Fruit fly (Drosophila melanogaster): ENCODE data around the gene CG1737.

The CG1737 gene

dm6 chrX:11389494-11390447, 39.4 kb downstream of the CG1737 start (continued):
- TF ChIP-seq CG17802 (tag; optimal IDR thresholded peaks at IDR 0.05) (no peak), gfzf (GFP tag; optimal IDR thresholded peaks at IDR 0.05) (peak; percentile 66), CG7372 (GFP tag; IDR thresholded peaks at IDR 0.05) (no peak), zen2 (GFP tag; IDR thresholded peaks at IDR 0.05; ENCODE audit: partially characterized antibody) (peak; percentile 74), Mes4 (GFP tag; optimal IDR thresholded peaks at IDR 0.05) (no peak), dmrt11E (tag; optimal IDR thresholded peaks at IDR 0.05) (no peak), CG7556 (GFP tag; optimal IDR thresholded peaks at IDR 0.05) (no peak), dm (GFP tag; optimal IDR thresholded peaks at IDR 0.05) (no peak), CG1024 (GFP tag; IDR thresholded peaks at IDR 0.05) (no peak), CG18011 (GFP tag; optimal IDR thresholded peaks at IDR 0.05) (no peak), CG16863 (GFP tag; optimal IDR thresholded peaks at IDR 0.05) (no peak), Hmx (GFP tag; optimal IDR thresholded peaks at IDR 0.05) (no peak), CG17612 (GFP tag; IDR thresholded peaks at IDR 0.05) (no peak), eyg (GFP tag; optimal IDR thresholded peaks at IDR 0.05) (no peak), pnt (GFP tag; optimal IDR thresholded peaks at IDR 0.05) (no peak), MTF-1 (GFP tag; optimal IDR thresholded peaks at IDR 0.05; ENCODE audit: borderline replicate concordance) (no peak), bbx (GFP tag; IDR thresholded peaks at IDR 0.05; ENCODE audit: partially characterized antibody) (peak; percentile 81), zfh1 (GFP tag; IDR thresholded peaks at IDR 0.05) (no peak), CG10267 (tag; optimal IDR thresholded peaks at IDR 0.05) (peak; percentile 17), HLHmδ (GFP tag; optimal IDR thresholded peaks at IDR 0.05) (no peak), jing (GFP tag; optimal IDR thresholded peaks at IDR 0.05) (no peak), Xbp1 (GFP tag; optimal IDR thresholded peaks at IDR 0.05) (no peak), Ptx1 (GFP tag; IDR thresholded peaks at IDR 0.05) (no peak), CG12299 (tag; optimal IDR thresholded peaks at IDR 0.05) (no peak), tap (tag; optimal IDR thresholded peaks at IDR 0.05) (no peak), CTCF (GFP tag; optimal IDR thresholded peaks at IDR 0.05) (no peak), Adf1 (GFP tag; IDR thresholded peaks at IDR 0.05) (peak; percentile 82), CG11723 (GFP tag; optimal IDR thresholded peaks at IDR 0.05) (no peak), CG17912 (GFP tag; optimal IDR thresholded peaks at IDR 0.05) (no peak), E2f2 (GFP tag; IDR thresholded peaks at IDR 0.05) (0 out of 2 replicates have a peak, but pooled peaks have one; percentile 15), grau (tag; optimal IDR thresholded peaks at IDR 0.05) (no peak), Hsf (GFP tag; optimal IDR thresholded peaks at IDR 0.05) (no peak), CG2116 (GFP tag; optimal IDR thresholded peaks at IDR 0.05) (peak; percentile 56), en (GFP tag; optimal IDR thresholded peaks at IDR 0.05) (no peak), gem (tag; optimal IDR thresholded peaks at IDR 0.05) (no peak), CG5245 (GFP tag; optimal IDR thresholded peaks at IDR 0.05) (no peak), chn (GFP tag; optimal IDR thresholded peaks at IDR 0.05) (no peak), lola (GFP tag; optimal IDR thresholded peaks at IDR 0.05) (no peak), CG4404 (GFP tag; IDR thresholded peaks at IDR 0.05) (no peak), Jarid2 (GFP tag; optimal IDR thresholded peaks at IDR 0.05) (peak; percentile 58), chif (GFP tag; optimal IDR thresholded peaks at IDR 0.05) (no peak), CG31224 (GFP tag; IDR thresholded peaks at IDR 0.05) (no peak), wdn (GFP tag; IDR thresholded peaks at IDR 0.05) (no peak), Six4 (GFP tag; optimal IDR thresholded peaks at IDR 0.05) (no peak), CG14965 (GFP tag; optimal IDR thresholded peaks at IDR 0.05; ENCODE audit: borderline replicate concordance) (no peak), Dad (GFP tag; optimal IDR thresholded peaks at IDR 0.05) (no peak), Ada2b (GFP tag; IDR thresholded peaks at IDR 0.05) (no peak), hbn (GFP tag; IDR thresholded peaks at IDR 0.05; ENCODE audit: partially characterized antibody) (0 out of 2 replicates have a peak, but pooled peaks have one; percentile 52), CG33213 (GFP tag; optimal IDR thresholded peaks at IDR 0.05) (no peak)
